Worm (Caenorhabditis elegans) whole organism, late embryonic: ENCODE results near the gene F43C11.12.

Experiments
- C38D4.7 ChIP-seq: fragments of 200-800 bp; sonication (Bioruptor generic); optimal IDR thresholded peaks from 2 replicates; lab custom pipeline; 2018; ENCODE audit warnings: mild to moderate bottlenecking, missing genetic modification characterization, moderate library complexity, missing compliant biosample characterization
- F13H6.1 ChIP-seq: sonication (generic microtip); optimal IDR thresholded peaks from 2 replicates; lab custom pipeline; 2016; ENCODE audit warnings: missing genetic modification characterization, missing compliant biosample characterization
- K02D7.2 ChIP-seq: sonication (generic microtip); optimal IDR thresholded peaks from 2 replicates; lab custom pipeline; 2017; ENCODE audit warnings: mild to moderate bottlenecking, missing genetic modification characterization, missing compliant biosample characterization
- K09A11.1 ChIP-seq: sonication (generic microtip); optimal IDR thresholded peaks from 2 replicates; lab custom pipeline; 2017; ENCODE audit warnings: antibody characterized with exemption, mild to moderate bottlenecking, missing genetic modification characterization, missing compliant biosample characterization; ENCODE audit not compliant: insufficient read depth
- Y22D7AL.16 ChIP-seq: sonication (generic microtip); optimal IDR thresholded peaks from 2 replicates; lab custom pipeline; 2016; ENCODE audit warnings: missing genetic modification characterization, missing compliant biosample characterization
- ahr-1 ChIP-seq: sonication (generic microtip); optimal IDR thresholded peaks from 2 replicates; lab custom pipeline; 2016; ENCODE audit warnings: missing genetic modification characterization, missing compliant biosample characterization
- ama-1 ChIP-seq: fragments of 150-350 bp; optimal IDR thresholded peaks from 2 replicates; lab custom pipeline; 2014
- ceh-18 ChIP-seq: sonication (generic microtip); optimal IDR thresholded peaks from 2 replicates; lab custom pipeline; 2016; ENCODE audit warnings: missing genetic modification characterization, missing compliant biosample characterization
- ceh-24 ChIP-seq: sonication (generic microtip); optimal IDR thresholded peaks from 2 replicates; lab custom pipeline; 2016; ENCODE audit warnings: mild to moderate bottlenecking, missing genetic modification characterization, missing compliant biosample characterization
- ceh-30 ChIP-seq: fragments of 150-350 bp; optimal IDR thresholded peaks from 2 replicates; lab custom pipeline; 2014; ENCODE audit warnings: missing biosample characterization, missing genetic modification characterization
- ceh-45 ChIP-seq: fragments of 200-800 bp; sonication (Bioruptor generic); IDR thresholded peaks from 2 replicates; pipeline ENCODE4 v1.3.6; 2022; ENCODE audit warnings: missing genetic modification reagents, missing genetic modification characterization, missing compliant biosample characterization
- elt-2 ChIP-seq: sonication (generic microtip); optimal IDR thresholded peaks from 2 replicates; lab custom pipeline; 2016; ENCODE audit warnings: missing genetic modification reagents, missing genetic modification characterization, missing compliant biosample characterization
- elt-4 ChIP-seq: sonication (generic microtip); optimal IDR thresholded peaks from 2 replicates; lab custom pipeline; 2016; ENCODE audit warnings: missing genetic modification characterization, missing compliant biosample characterization
- ets-4 ChIP-seq: sonication (generic microtip); optimal IDR thresholded peaks from 2 replicates; lab custom pipeline; 2016; ENCODE audit warnings: missing genetic modification characterization, missing compliant biosample characterization
- fax-1 ChIP-seq: sonication (generic microtip); optimal IDR thresholded peaks from 2 replicates; lab custom pipeline; 2016; ENCODE audit warnings: missing genotype, missing genetic modification characterization, missing compliant biosample characterization
- fkh-6 ChIP-seq: sonication (generic microtip); optimal IDR thresholded peaks from 2 replicates; lab custom pipeline; 2016; ENCODE audit warnings: missing genetic modification characterization, missing compliant biosample characterization
- hlh-15 ChIP-seq: sonication (generic microtip); optimal IDR thresholded peaks from 2 replicates; lab custom pipeline; 2016; ENCODE audit warnings: missing genetic modification characterization, missing compliant biosample characterization
- hlh-30 ChIP-seq: sonication (generic microtip); optimal IDR thresholded peaks from 2 replicates; lab custom pipeline; 2017; ENCODE audit warnings: antibody characterized with exemption, missing genetic modification characterization, missing compliant biosample characterization; ENCODE audit not compliant: insufficient read depth
- hlh-8 ChIP-seq: sonication (generic microtip); optimal IDR thresholded peaks from 2 replicates; lab custom pipeline; 2016; ENCODE audit warnings: missing genotype, missing genetic modification characterization, missing compliant biosample characterization
- lim-6 ChIP-seq: sonication (generic microtip); optimal IDR thresholded peaks from 2 replicates; lab custom pipeline; 2016; ENCODE audit warnings: missing genetic modification characterization, missing compliant biosample characterization
- lin-11 ChIP-seq: fragments of 200-800 bp; sonication (Bioruptor generic); optimal IDR thresholded peaks from 2 replicates; lab custom pipeline; 2018; ENCODE audit warnings: mild to moderate bottlenecking, missing genetic modification characterization, missing compliant biosample characterization
- mec-3 ChIP-seq: sonication (generic microtip); optimal IDR thresholded peaks from 2 replicates; lab custom pipeline; 2016; ENCODE audit warnings: borderline replicate concordance, missing genetic modification characterization, missing compliant biosample characterization
- nhr-11 ChIP-seq: fragments of 150-350 bp; optimal IDR thresholded peaks from 2 replicates; lab custom pipeline; 2014; ENCODE audit warnings: missing biosample characterization, missing genetic modification characterization
- npax-4 ChIP-seq: sonication (generic microtip); optimal IDR thresholded peaks from 2 replicates; lab custom pipeline; 2016; ENCODE audit warnings: missing genetic modification characterization, missing compliant biosample characterization
- pag-3 ChIP-seq: sonication (generic microtip); optimal IDR thresholded peaks from 2 replicates; lab custom pipeline; 2016; ENCODE audit warnings: missing compliant biosample characterization, missing genetic modification characterization, borderline replicate concordance
- pax-1 ChIP-seq: fragments of 150-350 bp; optimal IDR thresholded peaks from 2 replicates; lab custom pipeline; 2014; ENCODE audit warnings: missing biosample characterization, missing genetic modification characterization
- pha-2 ChIP-seq: sonication (generic microtip); optimal IDR thresholded peaks from 2 replicates; lab custom pipeline; 2017; ENCODE audit warnings: mild to moderate bottlenecking, missing genetic modification characterization, missing compliant biosample characterization
- pqm-1 ChIP-seq: sonication (generic microtip); optimal IDR thresholded peaks from 2 replicates; lab custom pipeline; 2016; ENCODE audit warnings: missing genetic modification characterization, missing compliant biosample characterization
- pros-1 ChIP-seq: fragments of 150-350 bp; optimal IDR thresholded peaks from 2 replicates; lab custom pipeline; 2014; ENCODE audit warnings: missing biosample characterization, missing genetic modification reagents, missing genetic modification characterization
- ref-2 ChIP-seq: sonication (generic microtip); optimal IDR thresholded peaks from 2 replicates; lab custom pipeline; 2016; ENCODE audit warnings: missing genetic modification characterization, missing compliant biosample characterization
- sdc-2 ChIP-seq: sonication (generic microtip); optimal IDR thresholded peaks from 2 replicates; lab custom pipeline; 2016; ENCODE audit warnings: missing genotype, missing genetic modification characterization, missing compliant biosample characterization
- sox-2 ChIP-seq: fragments of 200-800 bp; sonication (Bioruptor generic); IDR thresholded peaks from 2 replicates; pipeline ENCODE4 v1.3.6; 2022; ENCODE audit warnings: missing genetic modification reagents, missing genetic modification characterization, missing compliant biosample characterization
- sox-4 ChIP-seq: sonication (generic microtip); optimal IDR thresholded peaks from 2 replicates; lab custom pipeline; 2017; ENCODE audit warnings: mild to moderate bottlenecking, missing genetic modification characterization, inconsistent platforms, missing compliant biosample characterization
- ttx-3 ChIP-seq: sonication (generic microtip); optimal IDR thresholded peaks from 2 replicates; lab custom pipeline; 2016; ENCODE audit warnings: missing genetic modification reagents, missing genetic modification characterization, missing compliant biosample characterization
- unc-42 ChIP-seq: sonication (generic microtip); optimal IDR thresholded peaks from 2 replicates; lab custom pipeline; 2016; ENCODE audit warnings: missing genotype, missing genetic modification characterization, missing compliant biosample characterization
- zip-5 ChIP-seq: sonication (generic microtip); optimal IDR thresholded peaks from 2 replicates; lab custom pipeline; 2016; ENCODE audit warnings: missing genetic modification characterization, missing compliant biosample characterization
- ztf-16 ChIP-seq: sonication (generic microtip); optimal IDR thresholded peaks from 2 replicates; lab custom pipeline; 2017; ENCODE audit warnings: missing genetic modification characterization, missing compliant biosample characterization

F43C11.12 gene

DNA sequence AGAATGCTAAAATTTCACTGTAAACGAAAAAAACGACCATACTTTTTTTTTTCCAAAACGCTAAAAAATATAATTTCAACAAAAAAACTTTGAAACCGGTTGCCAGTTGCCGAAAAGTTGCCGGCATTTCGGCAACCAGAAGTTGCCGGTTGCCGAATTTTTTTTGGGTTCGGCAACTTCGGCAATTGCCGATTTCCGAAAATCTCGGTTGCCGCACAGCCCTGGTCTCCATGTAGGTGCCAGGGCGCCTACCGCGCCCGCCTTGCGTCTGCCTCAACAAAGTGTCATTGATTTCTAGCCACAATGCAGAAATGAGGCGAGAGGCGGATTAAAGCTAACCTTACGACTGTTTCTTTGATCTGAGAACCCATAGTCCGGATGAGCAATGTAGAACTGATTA lies 44.6 kb upstream of the F43C11.12 start:
- TF ChIP-seq ttx-3 (no peak), sox-4 (tag; lab: Kevin White, UChicago) (no peak), pha-2 (no peak), fax-1 (tag; lab: Kevin White, UChicago) (no peak), pag-3 (tag; lab: Kevin White, UChicago) (no peak), zip-5 (tag; lab: Kevin White, UChicago) (no peak), ceh-24 (tag; lab: Kevin White, UChicago) (no peak), ceh-30 (tag; lab: Kevin White, UChicago) (no peak), F13H6.1 (no peak), fkh-6 (no peak), ztf-16 (tag; lab: Kevin White, UChicago) (no peak)

- TF ChIP-seq ceh-18 (tag; lab: Kevin White, UChicago) (no peak), ceh-30 (tag; lab: Kevin White, UChicago) (no peak), ama-1 (lab: Kevin White, UChicago) (no peak), pax-1 (no peak), hlh-8 (tag; lab: Kevin White, UChicago) (no peak), K09A11.1 (no peak), C38D4.7 (no peak), nhr-11 (tag; lab: Kevin White, UChicago) (no peak), pag-3 (tag; lab: Kevin White, UChicago) (no peak), lin-11 (no peak), ahr-1 (no peak), ets-4 (tag; lab: Kevin White, UChicago) (no peak)
Observed at ce11 chrII:2403984-2404383, 37.5 kb upstream of the F43C11.12 start, which contains the start of gene F16G10.1. TSS of gene F16G10.1 (plus strand) at chrII:2404284.

DNA sequence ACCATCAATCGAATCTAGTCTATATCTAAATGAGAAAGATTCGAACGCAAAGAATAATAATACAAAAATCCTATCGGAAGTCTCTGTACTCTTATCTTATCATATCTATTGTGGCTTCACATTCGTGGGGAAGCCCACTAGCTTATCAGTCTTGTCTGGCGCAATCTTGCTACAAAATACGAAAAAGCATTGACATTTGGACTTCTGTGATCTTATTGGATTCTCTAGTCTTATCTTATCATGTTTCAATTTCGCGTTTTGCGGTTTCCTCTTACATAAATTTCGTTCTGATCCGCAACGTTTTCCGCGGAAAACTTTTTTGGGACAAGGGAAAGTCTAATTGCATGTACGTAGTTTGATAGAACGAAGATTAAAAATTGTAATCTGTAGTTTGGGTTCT lies 33.3 kb upstream of the F43C11.12 start:
- TF ChIP-seq lim-6 (tag; lab: Kevin White, UChicago) (no peak), Y22D7AL.16 (no peak)

ce11 chrII:2398884-2399283 lies 32.4 kb upstream of the F43C11.12 start, which contains the start of gene F16G10.14:
TSS of gene F16G10.14 (minus strand) at chrII:2398984.
- TF ChIP-seq sox-4 (tag; lab: Kevin White, UChicago) = no peak
- TF ChIP-seq lim-6 (tag; lab: Kevin White, UChicago) = no peak
- TF ChIP-seq sdc-2 (tag; lab: Kevin White, UChicago) = no peak
- TF ChIP-seq hlh-30 (tag; lab: Kevin White, UChicago) = no peak

- TF ChIP-seq npax-4 = no peak
- no peak for TF ChIP-seq hlh-30 (tag; lab: Kevin White, UChicago)
- TF ChIP-seq K02D7.2 (tag; lab: Kevin White, UChicago) = no peak
- no peak for TF ChIP-seq sox-2 (GFP tag; lab: Robert Waterston, UW)
- no peak for TF ChIP-seq elt-4 (tag; lab: Kevin White, UChicago)
- no peak for TF ChIP-seq ttx-3
- TF ChIP-seq unc-42 (tag; lab: Kevin White, UChicago) = no peak
- no peak for TF ChIP-seq hlh-15 (tag; lab: Kevin White, UChicago)
- TF ChIP-seq pros-1 = no peak
- no peak for TF ChIP-seq ref-2 (tag; lab: Kevin White, UChicago)
- no peak for TF ChIP-seq zip-5 (tag; lab: Kevin White, UChicago)
- TF ChIP-seq mec-3 = no peak
- TF ChIP-seq, all 69 proteins: peak for 0
Observed at ce11 chrII:2395864-2396263, 29.3 kb upstream of the F43C11.12 start, which contains the start of gene F16G10.13. TSS of gene F16G10.13 (minus strand) at chrII:2395964.

- no peak for TF ChIP-seq elt-2 (tag; lab: Kevin White, UChicago)
- TF ChIP-seq K09A11.1 = no peak
- TF ChIP-seq pag-3 (tag; lab: Kevin White, UChicago) = no peak
- TF ChIP-seq fax-1 (tag; lab: Kevin White, UChicago) = no peak
- TF ChIP-seq pqm-1 (tag; lab: Kevin White, UChicago) = no peak
- TF ChIP-seq ceh-45 (GFP tag; lab: Robert Waterston, UW) = no peak
- TF ChIP-seq F13H6.1 = no peak
Observed at ce11 chrII:2393821-2394220, 27.3 kb upstream of the F43C11.12 start, which contains the start of gene F16G10.11. TSS of gene F16G10.11 (minus strand) at chrII:2393921.
